Worm (Caenorhabditis elegans): ENCODE measurements around the gene fbxc-29.

DNA sequence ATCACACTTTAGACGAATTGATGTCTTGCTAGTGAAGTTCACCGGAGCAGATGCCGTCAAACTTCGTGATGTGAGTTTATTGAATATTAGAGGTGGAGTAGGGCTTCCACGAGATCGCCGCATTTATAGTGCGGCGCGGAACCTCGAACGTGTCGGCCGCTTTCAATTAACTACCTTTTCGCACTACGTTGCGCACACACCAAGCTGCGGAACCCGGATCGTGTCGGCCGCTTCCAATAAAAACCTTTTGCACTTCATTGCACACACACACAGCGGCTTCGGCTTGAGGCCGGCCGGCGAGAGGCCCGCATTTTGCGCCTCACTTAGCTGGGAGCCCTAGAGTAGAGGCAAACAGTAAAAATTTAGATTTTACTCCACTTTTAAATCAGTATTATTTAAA is 10.5 kb upstream of the fbxc-29 start:
- TF ChIP-seq nhr-11 (tag; optimal IDR thresholded peaks at IDR 0.05) (no peak), skn-1 (tag; optimal IDR thresholded peaks at IDR 0.05) (no peak), nhr-77 (tag; optimal IDR thresholded peaks at IDR 0.05) (no peak), nhr-25 (tag; optimal IDR thresholded peaks at IDR 0.05; ENCODE audit: borderline replicate concordance, insufficient read depth) (no peak), Y48G9A.11 (GFP tag; IDR thresholded peaks at IDR 0.05) (no peak), snpc-4 (tag; optimal IDR thresholded peaks at IDR 0.05) (peak; percentile 25), unc-130 (GFP tag; optimal IDR thresholded peaks at IDR 0.05) (no peak), ztf-7 (tag; optimal IDR thresholded peaks at IDR 0.05) (no peak)
